Fruit fly (Drosophila melanogaster) whole organism, embryonic: Measurements from ENCODE around the gene CG9737.
A peak's percentile ranks its signal among the peaks of the same experiment; 100 is the strongest.

Experiments
- Abd-B ChIP-seq: fragments of 200-800 bp; sonication (Bioruptor generic); optimal IDR thresholded peaks from 2 replicates; lab custom pipeline; 2018; ENCODE audit warnings: missing biosample characterization, mild to moderate bottlenecking, missing genetic modification characterization, moderate library complexity
- Awh ChIP-seq: fragments of 200-800 bp; sonication (Bioruptor generic); IDR thresholded peaks from 2 replicates; pipeline ENCODE4, ENCODE4 v1.3.6; 2022; ENCODE audit warnings: missing biosample characterization, missing genetic modification characterization
- B-H1 ChIP-seq: fragments of 200-800 bp; sonication (Bioruptor generic); IDR thresholded peaks from 3 replicates; pipeline ENCODE4 v1.3.6; 2022; ENCODE audit warnings: missing biosample characterization, missing genetic modification characterization
- C15 ChIP-seq: fragments of 200-800 bp; sonication (Bioruptor generic); IDR thresholded peaks from 3 replicates; pipeline ENCODE4 v1.3.6; 2022; ENCODE audit warnings: missing biosample characterization, missing genetic modification characterization
- CG11456 ChIP-seq: fragments of 200-800 bp; sonication (Bioruptor generic); IDR thresholded peaks from 3 replicates; pipeline ENCODE4 v1.3.6; 2022; ENCODE audit warnings: missing biosample characterization, missing genetic modification characterization
- CG12071 ChIP-seq: fragments of 200-800 bp; sonication (Bioruptor generic); optimal IDR thresholded peaks from 3 replicates; lab custom pipeline; 2018; ENCODE audit warnings: missing biosample characterization, mild to moderate bottlenecking, missing genetic modification characterization
- CG1233 ChIP-seq: fragments of 200-800 bp; sonication (Bioruptor generic); optimal IDR thresholded peaks from 4 replicates; lab custom pipeline; 2018; ENCODE audit warnings: missing biosample characterization, mild to moderate bottlenecking, missing genetic modification characterization
- CG13287 ChIP-seq: fragments of 200-800 bp; sonication (Bioruptor generic); IDR thresholded peaks from 2 replicates; pipeline ENCODE4 v1.3.6; 2022; ENCODE audit warnings: missing biosample characterization, missing genetic modification characterization; ENCODE audit not compliant: partially characterized antibody
- CG13624 ChIP-seq: fragments of 200-800 bp; sonication (Bioruptor generic); optimal IDR thresholded peaks from 2 replicates; lab custom pipeline; 2016; ENCODE audit warnings: missing biosample characterization, missing genetic modification characterization
- CG15073 ChIP-seq: fragments of 200-800 bp; sonication (Bioruptor generic); optimal IDR thresholded peaks from 2 replicates; lab custom pipeline; 2016; ENCODE audit warnings: missing biosample characterization, missing genetic modification characterization
- CG17385 ChIP-seq: fragments of 200-800 bp; sonication (Bioruptor generic); optimal IDR thresholded peaks from 3 replicates; lab custom pipeline; 2018; ENCODE audit warnings: missing biosample characterization, mild to moderate bottlenecking, missing genetic modification characterization
- CG17802 ChIP-seq: fragments of 200-800 bp; sonication (Bioruptor generic); optimal IDR thresholded peaks from 2 replicates; lab custom pipeline; 2018; ENCODE audit warnings: missing biosample characterization, mild to moderate bottlenecking, missing genetic modification characterization, moderate library complexity
- CG1832 ChIP-seq: fragments of 200-800 bp; sonication (Bioruptor generic); optimal IDR thresholded peaks from 2 replicates; lab custom pipeline; 2017; ENCODE audit warnings: missing biosample characterization, mild to moderate bottlenecking, missing genetic modification characterization, inconsistent platforms
- CG18476 ChIP-seq: fragments of 200-800 bp; sonication (Bioruptor generic); optimal IDR thresholded peaks from 2 replicates; lab custom pipeline; 2016; ENCODE audit warnings: missing biosample characterization, mild to moderate bottlenecking, missing genetic modification characterization
- CG2120 ChIP-seq: fragments of 200-800 bp; sonication (Bioruptor generic); optimal IDR thresholded peaks from 3 replicates; lab custom pipeline; 2016; ENCODE audit warnings: missing biosample characterization, missing genetic modification characterization
- CG31365 ChIP-seq: fragments of 200-800 bp; sonication (Bioruptor generic); optimal IDR thresholded peaks from 2 replicates; lab custom pipeline; 2018; ENCODE audit warnings: missing biosample characterization, mild to moderate bottlenecking, missing genetic modification characterization
- CG42726 ChIP-seq: fragments of 200-800 bp; sonication (Bioruptor generic); IDR thresholded peaks from 2 replicates; pipeline ENCODE4 v1.3.6; 2022; ENCODE audit warnings: missing biosample characterization, missing genetic modification characterization; ENCODE audit not compliant: partially characterized antibody
- CG4854 ChIP-seq: fragments of 200-800 bp; sonication (Bioruptor generic); optimal IDR thresholded peaks from 2 replicates; lab custom pipeline; 2016; ENCODE audit warnings: missing biosample characterization, missing genetic modification characterization, inconsistent platforms
- CG6791 ChIP-seq: fragments of 200-800 bp; sonication (Bioruptor generic); IDR thresholded peaks from 3 replicates; pipeline ENCODE4 v1.3.6; 2022; ENCODE audit warnings: missing biosample characterization, missing genetic modification characterization; ENCODE audit not compliant: partially characterized antibody
- CG8924 ChIP-seq: fragments of 200-800 bp; optimal IDR thresholded peaks from 3 replicates; lab custom pipeline; 2019; ENCODE audit warnings: missing biosample characterization, mild to moderate bottlenecking, missing genetic modification characterization, moderate library complexity
- CG8944 ChIP-seq: fragments of 200-800 bp; sonication (Bioruptor generic); optimal IDR thresholded peaks from 3 replicates; lab custom pipeline; 2016; ENCODE audit warnings: missing biosample characterization, missing genetic modification characterization
- CG9609 ChIP-seq: fragments of 200-800 bp; sonication (Bioruptor generic); optimal IDR thresholded peaks from 3 replicates; lab custom pipeline; 2016; ENCODE audit warnings: missing biosample characterization, missing genetic modification characterization
- Dip2 ChIP-seq: fragments of 200-800 bp; sonication (Bioruptor generic); IDR thresholded peaks from 2 replicates; pipeline ENCODE4 v1.3.6; 2022; ENCODE audit warnings: missing biosample characterization, missing genetic modification characterization
- Jarid2 ChIP-seq: fragments of 200-800 bp; sonication (Bioruptor generic); optimal IDR thresholded peaks from 3 replicates; lab custom pipeline; 2017; ENCODE audit warnings: mild to moderate bottlenecking, missing biosample characterization, missing genetic modification reagents, missing genetic modification characterization
- Med ChIP-seq: fragments of 200-800 bp; sonication (Bioruptor generic); peaks from one replicate; lab custom pipeline; 2016; ENCODE audit warnings: missing biosample characterization, missing genetic modification characterization, mild to moderate bottlenecking, inconsistent platforms, moderate library complexity
- Sox102F ChIP-seq: fragments of 200-800 bp; sonication (Bioruptor generic); optimal IDR thresholded peaks from 2 replicates; lab custom pipeline; 2018; ENCODE audit warnings: missing biosample characterization, mild to moderate bottlenecking, missing genetic modification characterization, moderate library complexity
- Trl ChIP-seq, 3 experiments: fragments of >200 bp in 2 of 3; fragments of 200-800 bp in 1 of 3; sonication (Bioruptor generic) in 1 of 3; optimal IDR thresholded peaks; 2 replicates in 1 of 3; 3 replicates in 2 of 3; lab custom pipeline; 2016 to 2017; ENCODE audit warnings: missing biosample characterization in 1 of 3, missing genetic modification characterization in 1 of 3
- ara ChIP-seq: fragments of 200-800 bp; sonication (Bioruptor generic); IDR thresholded peaks from 2 replicates; pipeline ENCODE4 v1.3.6; 2022; ENCODE audit warnings: missing biosample characterization, missing genetic modification characterization
- bbx ChIP-seq: fragments of 200-800 bp; sonication (Bioruptor generic); IDR thresholded peaks from 2 replicates; pipeline ENCODE4 v1.3.6; 2022; ENCODE audit warnings: missing biosample characterization, missing genetic modification characterization; ENCODE audit not compliant: partially characterized antibody
- ci ChIP-seq: fragments of 200-800 bp; sonication (Bioruptor generic); IDR thresholded peaks from 3 replicates; pipeline ENCODE4 v1.3.6; 2022; ENCODE audit warnings: missing biosample characterization, missing genetic modification characterization
- crc ChIP-seq: fragments of 200-800 bp; sonication (Bioruptor generic); optimal IDR thresholded peaks from 2 replicates; lab custom pipeline; 2016; ENCODE audit warnings: missing biosample characterization, missing genetic modification characterization
- emc ChIP-seq: fragments of 200-800 bp; sonication (Bioruptor generic); optimal IDR thresholded peaks from 2 replicates; lab custom pipeline; 2016; ENCODE audit warnings: missing biosample characterization, missing genetic modification characterization
- exex ChIP-seq: fragments of 200-800 bp; sonication (Bioruptor generic); optimal IDR thresholded peaks from 4 replicates; lab custom pipeline; 2018; ENCODE audit warnings: missing biosample characterization, mild to moderate bottlenecking, missing genetic modification characterization, moderate library complexity
- fru ChIP-seq: fragments of >200 bp; optimal IDR thresholded peaks from 2 replicates; lab custom pipeline; 2017
- gcm2 ChIP-seq: fragments of 200-800 bp; sonication (Bioruptor generic); optimal IDR thresholded peaks from 2 replicates; lab custom pipeline; 2016; ENCODE audit warnings: missing biosample characterization, missing genetic modification characterization
- hb ChIP-seq: fragments of 200-800 bp; sonication (Bioruptor generic); IDR thresholded peaks from 3 replicates; pipeline ENCODE4 v1.3.6; 2022; ENCODE audit warnings: missing biosample characterization, missing genetic modification characterization; ENCODE audit not compliant: partially characterized antibody
- jumu ChIP-seq: fragments of 200-800 bp; sonication (Bioruptor generic); optimal IDR thresholded peaks from 3 replicates; lab custom pipeline; 2016; ENCODE audit warnings: missing biosample characterization, missing genetic modification characterization
- pnt ChIP-seq: fragments of 200-800 bp; sonication (Bioruptor generic); optimal IDR thresholded peaks from 3 replicates; lab custom pipeline; 2016; ENCODE audit warnings: missing biosample characterization, missing genetic modification characterization
- sc ChIP-seq, 3 experiments: fragments of >200 bp in 2 of 3; fragments of 200-800 bp in 1 of 3; sonication (Bioruptor generic) in 1 of 3; optimal IDR thresholded peaks; 2 replicates in 2 of 3; 3 replicates in 1 of 3; lab custom pipeline; 2017; ENCODE audit warnings: mild to moderate bottlenecking in 1 of 3, missing biosample characterization in 1 of 3, missing genetic modification characterization in 1 of 3, missing genetic modification reagents in 1 of 3
- sima ChIP-seq: fragments of 200-800 bp; sonication (Bioruptor generic); optimal IDR thresholded peaks from 2 replicates; lab custom pipeline; 2016; ENCODE audit warnings: missing biosample characterization, missing genetic modification characterization
- slou ChIP-seq: fragments of 200-800 bp; sonication (Bioruptor generic); optimal IDR thresholded peaks from 3 replicates; lab custom pipeline; 2016; ENCODE audit warnings: missing biosample characterization, missing genetic modification characterization
- sna ChIP-seq: fragments of 200-800 bp; sonication (Bioruptor generic); IDR thresholded peaks from 2 replicates; pipeline ENCODE4 v1.3.6; 2022; ENCODE audit warnings: missing biosample characterization, missing genetic modification characterization; ENCODE audit not compliant: partially characterized antibody
- stwl ChIP-seq: fragments of 200-800 bp; sonication (Bioruptor generic); optimal IDR thresholded peaks from 3 replicates; lab custom pipeline; 2018; ENCODE audit warnings: missing biosample characterization, mild to moderate bottlenecking, missing genetic modification characterization, moderate library complexity
- sug ChIP-seq: fragments of 200-800 bp; optimal IDR thresholded peaks from 2 replicates; lab custom pipeline; 2019; ENCODE audit warnings: missing biosample characterization, mild to moderate bottlenecking, missing genetic modification characterization, moderate library complexity
- toy ChIP-seq: fragments of 200-800 bp; sonication (Bioruptor generic); IDR thresholded peaks from 2 replicates; pipeline ENCODE4 v1.3.6; 2022; ENCODE audit warnings: missing biosample characterization, missing genetic modification characterization
- unc-4 ChIP-seq: fragments of 200-800 bp; sonication (Bioruptor generic); IDR thresholded peaks from 2 replicates; pipeline ENCODE4 v1.3.6; 2022; ENCODE audit warnings: missing biosample characterization, missing genetic modification characterization; ENCODE audit not compliant: partially characterized antibody
- wdn ChIP-seq: fragments of 200-800 bp; sonication (Bioruptor generic); IDR thresholded peaks from 2 replicates; pipeline ENCODE4 v1.3.6; 2022; ENCODE audit warnings: missing biosample characterization, missing genetic modification characterization

The CG9737 gene

DNA sequence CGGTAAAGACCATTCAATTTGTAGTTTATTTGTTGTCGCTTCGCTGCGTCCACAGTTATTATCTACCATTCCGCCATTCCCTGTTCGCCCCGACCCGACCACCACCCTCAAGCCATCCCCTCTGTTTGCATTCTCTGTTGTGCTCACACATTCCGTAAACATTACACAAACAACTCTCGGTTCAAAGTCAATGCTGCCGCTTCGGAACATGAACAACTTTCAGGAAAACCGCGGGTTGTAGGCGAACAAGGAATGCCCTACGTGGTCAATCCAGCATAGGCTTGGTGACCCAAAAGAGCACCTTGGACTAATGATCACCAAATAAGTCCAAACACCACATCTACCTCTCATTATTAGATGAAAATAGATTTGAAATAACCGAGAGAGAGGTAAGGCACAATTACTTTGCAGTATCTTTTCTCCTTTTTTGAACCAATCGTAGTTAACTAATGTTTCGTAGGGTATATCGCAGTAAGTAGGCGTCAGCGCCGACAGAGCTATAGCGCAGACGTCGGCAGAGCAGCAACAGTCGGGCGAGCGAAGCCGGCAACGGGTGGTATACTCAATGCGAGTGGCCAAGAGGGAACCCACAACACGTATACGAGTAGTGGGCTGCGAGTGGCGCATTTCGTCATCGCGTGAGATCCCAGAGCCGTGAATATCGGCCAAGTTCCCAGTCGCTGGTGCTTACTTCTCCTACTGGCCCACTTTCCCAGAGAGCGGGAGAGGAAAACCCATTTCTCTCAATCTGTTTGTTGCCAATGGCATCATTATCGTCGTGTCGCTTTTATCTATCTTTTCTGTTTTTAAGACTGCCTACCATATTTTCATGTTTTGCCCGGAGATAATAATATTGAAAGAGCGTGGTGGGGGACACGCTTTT lies 39.8 kb downstream of the CG9737 start (continued):
- TF ChIP-seq C15 (peak; percentile 90; the same call in 2 of the 3 replicates), jumu (GFP tag; lab: Kevin White, UChicago) (peak; percentile 97), CG13624 (GFP tag; lab: Kevin White, UChicago) (peak; percentile 99), CG15073 (peak; percentile 44), B-H1 (GFP tag; lab: Robert Waterston, UW) (peak; percentile 84), Jarid2 (peak; percentile 77), CG31365 (tag; lab: Kevin White, UChicago) (peak; percentile 89), wdn (peak; percentile 84), CG2120 (peak; percentile 97), CG17802 (peak; percentile 87), sug (tag; lab: Kevin White, UChicago) (peak; percentile 90), CG11456 (GFP tag; lab: Robert Waterston, UW) (peak; percentile 91), Sox102F (GFP tag; lab: Kevin White, UChicago) (peak; percentile 94), CG1233 (peak; percentile 94), emc (GFP tag; lab: Kevin White, UChicago) (peak; percentile 97), Med (GFP tag; lab: Kevin White, UChicago) (peak; percentile 100), CG18476 (GFP tag; lab: Kevin White, UChicago) (peak; percentile 96), Trl (optimal IDR thresholded peaks at IDR 0.05; lab: Kevin White, UChicago) (peak; percentile 65 to 83), Trl (GFP tag; optimal IDR thresholded peaks at IDR 0.05; lab: Kevin White, UChicago) (peak; percentile 97), CG8944 (GFP tag; lab: Kevin White, UChicago) (peak; percentile 98), gcm2 (GFP tag; lab: Kevin White, UChicago) (peak; percentile 66), CG8924 (tag; lab: Kevin White, UChicago) (peak; percentile 97), fru (no peak), pnt (GFP tag; lab: Kevin White, UChicago) (peak; percentile 97), exex (peak; percentile 85), Abd-B (GFP tag; lab: Kevin White, UChicago) (peak; percentile 97), sc (optimal IDR thresholded peaks at IDR 0.05; lab: Kevin White, UChicago) (no peak), sc (GFP tag; optimal IDR thresholded peaks at IDR 0.05; lab: Kevin White, UChicago) (peak; percentile 88), ci (GFP tag; lab: Robert Waterston, UW) (peak; percentile 80), slou (GFP tag; lab: Kevin White, UChicago) (peak; percentile 91), Awh (GFP tag; lab: Robert Waterston, UW) (peak; percentile 90), crc (GFP tag; lab: Kevin White, UChicago) (peak; percentile 95), CG12071 (GFP tag; lab: Kevin White, UChicago) (peak; percentile 96), CG4854 (GFP tag; lab: Kevin White, UChicago) (peak; percentile 97), CG1832 (GFP tag; lab: Kevin White, UChicago) (no peak)
- TF ChIP-seq, all 482 proteins: peak for 433

DNA sequence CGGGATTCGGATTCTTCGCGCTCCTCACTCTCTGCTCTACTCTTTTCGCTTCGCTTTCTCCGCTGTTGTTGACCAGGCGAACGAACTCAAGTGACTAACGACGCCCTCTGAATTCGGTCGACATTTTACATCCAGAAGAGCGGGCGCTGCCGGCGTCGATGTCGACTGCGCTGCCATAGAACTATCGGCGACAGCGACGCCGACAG lies 40.3 kb downstream of the CG9737 start, which contains the start of gene CG9743:
TSS of gene CG9743 (minus strand) at position 101 of the 206 bp plus-strand sequence.
- TF ChIP-seq toy (GFP tag; lab: Robert Waterston, UW) = no peak
- TF ChIP-seq Abd-B (GFP tag; lab: Kevin White, UChicago) = no peak
- TF ChIP-seq Jarid2 = peak; percentile 35
- peak; percentile 9; the same call in 1 of the 3 replicates for TF ChIP-seq CG6791 (GFP tag; lab: Robert Waterston, UW)
- no peak for TF ChIP-seq CG17385 (GFP tag; lab: Kevin White, UChicago)
- TF ChIP-seq CG9609 = no peak
- TF ChIP-seq CG42726 (GFP tag; lab: Robert Waterston, UW) = 0 out of 2 replicates have a peak, but pooled peaks have one; percentile 5
- TF ChIP-seq sna (GFP tag; lab: Robert Waterston, UW) = 0 out of 2 replicates have a peak, but pooled peaks have one; percentile 21
- TF ChIP-seq unc-4 (GFP tag; lab: Robert Waterston, UW) = peak; percentile 23; the same call in 1 of the 2 replicates
- no peak for TF ChIP-seq Dip2
- no peak for TF ChIP-seq ara (GFP tag; lab: Robert Waterston, UW)
- TF ChIP-seq Trl (optimal IDR thresholded peaks at IDR 0.05; lab: Kevin White, UChicago) = peak in 1 of 2 experiments; percentile 6
- no peak for TF ChIP-seq Trl (GFP tag; optimal IDR thresholded peaks at IDR 0.05; lab: Kevin White, UChicago)
- no peak for TF ChIP-seq sima (GFP tag; lab: Kevin White, UChicago)
- peak; percentile 24; the same call in 1 of the 2 replicates for TF ChIP-seq CG13287
- 0 out of 3 replicates have a peak, but pooled peaks have one; percentile 15 for TF ChIP-seq hb (GFP tag; lab: Robert Waterston, UW)
- no peak for TF ChIP-seq Sox102F (GFP tag; lab: Kevin White, UChicago)
- TF ChIP-seq bbx (GFP tag; lab: Robert Waterston, UW) = peak; percentile 38; the same call in 1 of the 2 replicates
- TF ChIP-seq stwl (tag; lab: Kevin White, UChicago) = no peak
